Fruit fly (Drosophila melanogaster) whole organism, prepupa: ENCODE data around the gene Pex10.

ENCODE experiments used
- Blimp-1 ChIP-seq: fragments of 200-800 bp; sonication (Bioruptor generic); optimal IDR thresholded peaks from 3 replicates; lab custom pipeline; 2017; ENCODE audit warnings: missing biosample characterization, missing genetic modification characterization, mild to moderate bottlenecking, moderate library complexity, missing genetic modification reagents
- CG10669 ChIP-seq: fragments of 200-800 bp; sonication (Bioruptor generic); optimal IDR thresholded peaks from 3 replicates; lab custom pipeline; 2018; ENCODE audit warnings: missing biosample characterization, mild to moderate bottlenecking, missing genetic modification characterization, moderate library complexity
- CG11294 ChIP-seq: fragments of 200-800 bp; sonication (Bioruptor generic); IDR thresholded peaks from 2 replicates; pipeline ENCODE4 v1.3.6; 2022; ENCODE audit warnings: missing biosample characterization, missing genetic modification characterization
- CG11762 ChIP-seq: fragments of 200-800 bp; sonication (Bioruptor generic); optimal IDR thresholded peaks from 3 replicates; lab custom pipeline; 2016; ENCODE audit warnings: missing biosample characterization, missing genetic modification characterization; ENCODE audit not compliant: insufficient read depth
- CG16779 ChIP-seq: fragments of 200-800 bp; sonication (Bioruptor generic); optimal IDR thresholded peaks from 3 replicates; lab custom pipeline; 2017; ENCODE audit warnings: missing biosample characterization, mild to moderate bottlenecking, missing genetic modification characterization
- CG3032 ChIP-seq: fragments of 200-800 bp; optimal IDR thresholded peaks from 2 replicates; lab custom pipeline; 2019; ENCODE audit warnings: missing biosample characterization, mild to moderate bottlenecking, missing genetic modification characterization, moderate library complexity
- CG31627 ChIP-seq: fragments of 200-800 bp; sonication (Bioruptor generic); optimal IDR thresholded peaks from 3 replicates; lab custom pipeline; 2016; ENCODE audit warnings: missing biosample characterization, missing genetic modification characterization
- CG32006 ChIP-seq: fragments of 200-800 bp; sonication (Bioruptor generic); optimal IDR thresholded peaks from 3 replicates; lab custom pipeline; 2017; ENCODE audit warnings: missing biosample characterization, mild to moderate bottlenecking, missing genetic modification characterization
- CG34406 ChIP-seq: fragments of 200-800 bp; sonication (Bioruptor generic); optimal IDR thresholded peaks from 3 replicates; lab custom pipeline; 2016; ENCODE audit warnings: missing biosample characterization, missing genetic modification characterization
- CG3919 ChIP-seq: fragments of 200-800 bp; sonication (Bioruptor generic); optimal IDR thresholded peaks from 3 replicates; lab custom pipeline; 2016; ENCODE audit warnings: missing biosample characterization, missing genetic modification characterization
- CG4318 ChIP-seq: fragments of 200-800 bp; sonication (Bioruptor generic); optimal IDR thresholded peaks from 3 replicates; lab custom pipeline; 2017; ENCODE audit warnings: missing biosample characterization, mild to moderate bottlenecking, missing genetic modification characterization
- CG6163 ChIP-seq: fragments of 200-800 bp; sonication (Bioruptor generic); IDR thresholded peaks from 3 replicates; pipeline ENCODE4 v1.3.6; 2022; ENCODE audit warnings: missing biosample characterization, missing genetic modification characterization
- CG6276 ChIP-seq: fragments of 200-800 bp; sonication (Bioruptor generic); optimal IDR thresholded peaks from 2 replicates; lab custom pipeline; 2017; ENCODE audit warnings: missing biosample characterization, mild to moderate bottlenecking, missing genetic modification characterization
- CG6792 ChIP-seq: fragments of 200-800 bp; sonication (Bioruptor generic); optimal IDR thresholded peaks from 3 replicates; lab custom pipeline; 2016; ENCODE audit warnings: missing biosample characterization, missing genetic modification characterization
- CG6808 ChIP-seq: fragments of 200-800 bp; sonication (Bioruptor generic); optimal IDR thresholded peaks from 3 replicates; lab custom pipeline; 2017; ENCODE audit warnings: missing biosample characterization, missing genetic modification characterization, mild to moderate bottlenecking, moderate library complexity, missing genetic modification reagents
- CG7368 ChIP-seq: fragments of 200-800 bp; sonication (Bioruptor generic); optimal IDR thresholded peaks from 3 replicates; lab custom pipeline; 2016; ENCODE audit warnings: missing biosample characterization, missing genetic modification characterization
- CG8119 ChIP-seq: fragments of 200-800 bp; sonication (Bioruptor generic); IDR thresholded peaks from 3 replicates; pipeline ENCODE4 v1.3.6; 2022; ENCODE audit warnings: missing biosample characterization, missing genetic modification characterization
- CG8319 ChIP-seq: fragments of 200-800 bp; sonication (Bioruptor generic); optimal IDR thresholded peaks from 3 replicates; lab custom pipeline; 2016; ENCODE audit warnings: missing biosample characterization, missing genetic modification characterization
- CG8632 ChIP-seq: fragments of 200-800 bp; sonication (Bioruptor generic); optimal IDR thresholded peaks from 3 replicates; lab custom pipeline; 2016; ENCODE audit warnings: missing biosample characterization, missing genetic modification characterization
- Eip78C ChIP-seq: fragments of 200-800 bp; sonication (Bioruptor generic); peaks from one replicate; lab custom pipeline; 2016; ENCODE audit warnings: missing biosample characterization, missing genetic modification characterization
- Eip93F ChIP-seq: fragments of 200-800 bp; sonication (Bioruptor generic); optimal IDR thresholded peaks from 2 replicates; lab custom pipeline; 2016; ENCODE audit warnings: missing biosample characterization, mild to moderate bottlenecking, missing genetic modification characterization
- Ets21C ChIP-seq: fragments of 200-800 bp; sonication (Bioruptor generic); optimal IDR thresholded peaks from 3 replicates; lab custom pipeline; 2016; ENCODE audit warnings: missing biosample characterization, missing genetic modification characterization
- Ets96B ChIP-seq: fragments of 200-800 bp; optimal IDR thresholded peaks from 2 replicates; lab custom pipeline; 2019; ENCODE audit warnings: missing biosample characterization, mild to moderate bottlenecking, missing genetic modification characterization, moderate library complexity
- Hr38 ChIP-seq: sonication (Bioruptor generic); optimal IDR thresholded peaks from 2 replicates; lab custom pipeline; 2016; ENCODE audit warnings: missing biosample characterization, missing genetic modification characterization
- Hr39 ChIP-seq: fragments of 200-800 bp; sonication (Bioruptor generic); optimal IDR thresholded peaks from 2 replicates; lab custom pipeline; 2016; ENCODE audit warnings: missing biosample characterization, missing genetic modification characterization
- Hr4 ChIP-seq: fragments of 200-800 bp; sonication (Bioruptor generic); optimal IDR thresholded peaks from 3 replicates; lab custom pipeline; 2016; ENCODE audit warnings: missing biosample characterization, missing genetic modification characterization
- Lpt ChIP-seq: fragments of 200-800 bp; sonication (Bioruptor generic); optimal IDR thresholded peaks from 3 replicates; lab custom pipeline; 2016; ENCODE audit warnings: missing biosample characterization, missing genetic modification characterization
- Met ChIP-seq: fragments of 200-800 bp; sonication (Bioruptor generic); optimal IDR thresholded peaks from 3 replicates; lab custom pipeline; 2016; ENCODE audit warnings: missing biosample characterization, missing genetic modification characterization
- OdsH ChIP-seq: fragments of 200-800 bp; sonication (Bioruptor generic); optimal IDR thresholded peaks from 3 replicates; lab custom pipeline; 2016; ENCODE audit warnings: missing biosample characterization, missing genetic modification characterization
- Smox ChIP-seq: fragments of 200-800 bp; sonication (Bioruptor generic); optimal IDR thresholded peaks from 3 replicates; lab custom pipeline; 2016; ENCODE audit warnings: missing biosample characterization, missing genetic modification characterization
- Sox102F ChIP-seq: fragments of 200-800 bp; sonication (Bioruptor generic); optimal IDR thresholded peaks from 2 replicates; lab custom pipeline; 2016; ENCODE audit warnings: missing biosample characterization, mild to moderate bottlenecking, missing genetic modification characterization
- Sox14 ChIP-seq: fragments of 200-800 bp; sonication (Bioruptor generic); optimal IDR thresholded peaks from 3 replicates; lab custom pipeline; 2016; ENCODE audit warnings: missing biosample characterization, missing genetic modification characterization
- Sox15 ChIP-seq: fragments of 200-800 bp; sonication (Bioruptor generic); optimal IDR thresholded peaks from 3 replicates; lab custom pipeline; 2016; ENCODE audit warnings: missing biosample characterization, missing genetic modification characterization
- achi ChIP-seq: fragments of 200-800 bp; sonication (Bioruptor generic); optimal IDR thresholded peaks from 3 replicates; lab custom pipeline; 2016; ENCODE audit warnings: missing biosample characterization, missing genetic modification characterization
- acj6 ChIP-seq: fragments of 200-800 bp; sonication (Bioruptor generic); optimal IDR thresholded peaks from 3 replicates; lab custom pipeline; 2016; ENCODE audit warnings: missing biosample characterization, missing genetic modification characterization
- dsx ChIP-seq: fragments of 200-800 bp; optimal IDR thresholded peaks from 3 replicates; lab custom pipeline; 2019; ENCODE audit warnings: missing biosample characterization, mild to moderate bottlenecking, missing genetic modification characterization, moderate library complexity; ENCODE audit not compliant: poor library complexity, severe bottlenecking
- fd59A ChIP-seq: fragments of 200-800 bp; sonication (Bioruptor generic); optimal IDR thresholded peaks from 2 replicates; lab custom pipeline; 2017; ENCODE audit warnings: missing biosample characterization, mild to moderate bottlenecking, missing genetic modification characterization, missing genetic modification reagents
- fd85E ChIP-seq: fragments of 200-800 bp; sonication (Bioruptor generic); optimal IDR thresholded peaks from 3 replicates; lab custom pipeline; 2016; ENCODE audit warnings: missing biosample characterization, missing genetic modification characterization
- fkh ChIP-seq: fragments of 200-800 bp; sonication (Bioruptor generic); optimal IDR thresholded peaks from 3 replicates; lab custom pipeline; 2017; ENCODE audit warnings: missing biosample characterization, mild to moderate bottlenecking, missing genetic modification characterization, moderate library complexity
- net ChIP-seq: fragments of 200-800 bp; sonication (Bioruptor generic); optimal IDR thresholded peaks from 3 replicates; lab custom pipeline; 2016; ENCODE audit warnings: missing biosample characterization, missing genetic modification characterization
- pdm3 ChIP-seq: fragments of 200-800 bp; sonication (Bioruptor generic); optimal IDR thresholded peaks from 3 replicates; lab custom pipeline; 2016; ENCODE audit warnings: missing biosample characterization, missing genetic modification characterization
- salr ChIP-seq, 2 experiments: fragments of 200-800 bp; sonication (Bioruptor generic); optimal IDR thresholded peaks; 3 replicates each; lab custom pipeline; 2016 to 2018; ENCODE audit warnings: missing biosample characterization in 2 of 2, missing genetic modification characterization in 2 of 2, mild to moderate bottlenecking in 1 of 2
- spab ChIP-seq: fragments of 200-800 bp; sonication (Bioruptor generic); optimal IDR thresholded peaks from 2 replicates; lab custom pipeline; 2017; ENCODE audit warnings: missing biosample characterization, mild to moderate bottlenecking, missing genetic modification characterization, missing genetic modification reagents
- ss ChIP-seq, 2 experiments: fragments of 200-800 bp; sonication (Bioruptor generic); optimal IDR thresholded peaks; 2 replicates in 1 of 2; 3 replicates in 1 of 2; lab custom pipeline; 2017 to 2018; ENCODE audit warnings: mild to moderate bottlenecking in 2 of 2, missing biosample characterization in 2 of 2, missing genetic modification characterization in 2 of 2, moderate library complexity in 1 of 2
- svp ChIP-seq: fragments of 200-800 bp; sonication (Bioruptor generic); peaks from one replicate; lab custom pipeline; 2016; ENCODE audit warnings: missing biosample characterization, missing genetic modification characterization
- topi ChIP-seq: fragments of 200-800 bp; sonication (Bioruptor generic); optimal IDR thresholded peaks from 3 replicates; lab custom pipeline; 2016; ENCODE audit warnings: missing biosample characterization, missing genetic modification characterization

Pex10 gene

dm6 chr3L:1591692-1592371 lies 33.8 kb downstream of the Pex10 start (continued):
- peak; percentile 29 for TF ChIP-seq Ets21C (GFP tag; lab: Kevin White, UChicago)
- peak; percentile 57 for TF ChIP-seq fd85E (GFP tag; lab: Kevin White, UChicago)
- peak; percentile 63 for TF ChIP-seq fd59A (GFP tag; lab: Kevin White, UChicago)
- TF ChIP-seq Ets96B (tag; lab: Kevin White, UChicago): peak; percentile 50
- TF ChIP-seq CG6792 (GFP tag; lab: Kevin White, UChicago): peak; percentile 84
- no peak for TF ChIP-seq Hr39 (GFP tag; lab: Kevin White, UChicago)
- TF ChIP-seq topi: peak; percentile 76
- TF ChIP-seq CG34406 (GFP tag; lab: Kevin White, UChicago): peak; percentile 85
- TF ChIP-seq fkh (GFP tag; lab: Kevin White, UChicago): peak; percentile 95
- TF ChIP-seq spab (GFP tag; lab: Kevin White, UChicago): peak; percentile 81
- no peak for TF ChIP-seq Hr4 (GFP tag; lab: Kevin White, UChicago)
- peak; percentile 69 for TF ChIP-seq CG31627
- TF ChIP-seq dsx (GFP tag; lab: Kevin White, UChicago): peak; percentile 50
- TF ChIP-seq CG10669 (GFP tag; lab: Kevin White, UChicago): peak; percentile 85
- TF ChIP-seq salr (GFP tag; optimal IDR thresholded peaks at IDR 0.05; lab: Kevin White, UChicago): peak; percentile 29 to 80
- TF ChIP-seq CG32006 (GFP tag; lab: Kevin White, UChicago): peak; percentile 30
- peak; percentile 82 for TF ChIP-seq CG7368 (GFP tag; lab: Kevin White, UChicago)
- TF ChIP-seq CG3032 (tag; lab: Kevin White, UChicago): peak; percentile 71
- TF ChIP-seq CG6276 (GFP tag; lab: Kevin White, UChicago): no peak
- peak; percentile 86 for TF ChIP-seq Met
- peak; percentile 85 for TF ChIP-seq CG8632 (GFP tag; lab: Kevin White, UChicago)
- TF ChIP-seq CG8319: peak; percentile 73
- TF ChIP-seq Eip93F (GFP tag; lab: Kevin White, UChicago): no peak
- TF ChIP-seq acj6 (GFP tag; lab: Kevin White, UChicago): peak; percentile 70
- TF ChIP-seq CG3919 (GFP tag; lab: Kevin White, UChicago): peak; percentile 83
- TF ChIP-seq CG6808 (GFP tag; lab: Kevin White, UChicago): peak; percentile 82
- peak; percentile 68 for TF ChIP-seq achi (GFP tag; lab: Kevin White, UChicago)
- peak; percentile 94 for TF ChIP-seq Eip78C (GFP tag; lab: Kevin White, UChicago)
- TF ChIP-seq Blimp-1 (GFP tag; lab: Kevin White, UChicago): peak; percentile 74
- peak; percentile 64 for TF ChIP-seq CG11762 (GFP tag; lab: Kevin White, UChicago)
- peak; percentile 85 for TF ChIP-seq net (GFP tag; lab: Kevin White, UChicago)
- TF ChIP-seq Smox: no peak
- peak; percentile 62 for TF ChIP-seq CG16779 (tag; lab: Kevin White, UChicago)
- TF ChIP-seq OdsH (GFP tag; lab: Kevin White, UChicago): peak; percentile 70
- TF ChIP-seq Lpt (GFP tag; lab: Kevin White, UChicago): peak; percentile 42
- TF ChIP-seq Sox15 (GFP tag; lab: Kevin White, UChicago): no peak
- TF ChIP-seq Hr38 (GFP tag; lab: Kevin White, UChicago): no peak
- TF ChIP-seq CG4318 (GFP tag; lab: Kevin White, UChicago): no peak

- TF ChIP-seq svp (GFP tag; lab: Kevin White, UChicago): peak; percentile 75
- peak; percentile 76 for TF ChIP-seq Eip78C (GFP tag; lab: Kevin White, UChicago)
- TF ChIP-seq Blimp-1 (GFP tag; lab: Kevin White, UChicago): peak; percentile 91
- TF ChIP-seq Lpt (GFP tag; lab: Kevin White, UChicago): peak; percentile 20
- peak; percentile 6 for TF ChIP-seq Sox102F (GFP tag; lab: Kevin White, UChicago)
- peak; percentile 34 to 45 for TF ChIP-seq ss (GFP tag; optimal IDR thresholded peaks at IDR 0.05; lab: Kevin White, UChicago)
- TF ChIP-seq CG6808 (GFP tag; lab: Kevin White, UChicago): peak; percentile 32
- TF ChIP-seq dsx (GFP tag; lab: Kevin White, UChicago): peak; percentile 36
- TF ChIP-seq CG11294 (GFP tag; lab: Robert Waterston, UW): no peak
- no peak for TF ChIP-seq fd85E (GFP tag; lab: Kevin White, UChicago)
- TF ChIP-seq CG16779 (tag; lab: Kevin White, UChicago): no peak
- peak; percentile 42 for TF ChIP-seq CG6276 (GFP tag; lab: Kevin White, UChicago)
- no peak for TF ChIP-seq Ets96B (tag; lab: Kevin White, UChicago)
- TF ChIP-seq CG11762 (GFP tag; lab: Kevin White, UChicago): no peak
- peak; percentile 79 for TF ChIP-seq CG6163 (GFP tag; lab: Robert Waterston, UW)
- no peak for TF ChIP-seq Eip93F (GFP tag; lab: Kevin White, UChicago)
- TF ChIP-seq acj6 (GFP tag; lab: Kevin White, UChicago): no peak
- peak; percentile 31 for TF ChIP-seq Sox14 (GFP tag; lab: Kevin White, UChicago)
- TF ChIP-seq net (GFP tag; lab: Kevin White, UChicago): peak; percentile 7
- TF ChIP-seq CG8119 (GFP tag; lab: Robert Waterston, UW): no peak; the same call in 2 of the 3 replicates
- no peak for TF ChIP-seq Hr38 (GFP tag; lab: Kevin White, UChicago)
- no peak for TF ChIP-seq CG3919 (GFP tag; lab: Kevin White, UChicago)
- no peak for TF ChIP-seq pdm3 (GFP tag; lab: Kevin White, UChicago)
Observed at dm6 chr3L:1592822-1593452, 34.9 kb downstream of the Pex10 start.
